Worm (Caenorhabditis elegans) whole organism, L4 larva: ENCODE measurements around the gene R04B5.5.

Source experiments
- aha-1 ChIP-seq: fragments of 150-350 bp; peaks from one replicate; lab custom pipeline; 2014; ENCODE audit warnings: missing biosample characterization, missing genetic modification characterization
- attf-4 ChIP-seq: sonication (generic microtip); optimal IDR thresholded peaks from 3 replicates; lab custom pipeline; 2017; ENCODE audit warnings: missing biosample characterization, missing genetic modification characterization
- daf-19 ChIP-seq: fragments of 200-800 bp; sonication (Bioruptor generic); conservative IDR thresholded peaks from 2 replicates; pipeline ENCODE4 v1.3.6; 2022; ENCODE audit warnings: missing genetic modification characterization, missing compliant biosample characterization
- dpl-1 ChIP-seq: fragments of 150-350 bp; optimal IDR thresholded peaks from 2 replicates; lab custom pipeline; 2014; ENCODE audit warnings: missing biosample characterization, missing genetic modification reagents, missing genetic modification characterization
- jun-1 ChIP-seq: fragments of 150-350 bp; optimal IDR thresholded peaks from 2 replicates; lab custom pipeline; 2014; ENCODE audit warnings: missing biosample characterization, missing genetic modification reagents, missing genetic modification characterization
- madf-5 ChIP-seq, 2 experiments: fragments of 200-800 bp; sonication (Bioruptor generic); IDR thresholded peaks; 2 replicates each; pipeline ENCODE4 v1.3.6; 2022; ENCODE audit warnings: missing compliant biosample characterization in 2 of 2, missing genetic modification characterization in 2 of 2
- madf-9 ChIP-seq: fragments of 200-800 bp; sonication (Bioruptor generic); conservative IDR thresholded peaks from 2 replicates; pipeline ENCODE4 v1.3.6; 2022; ENCODE audit warnings: missing genetic modification reagents, missing genetic modification characterization, missing compliant biosample characterization
- nhr-237 ChIP-seq: sonication (generic microtip); optimal IDR thresholded peaks from 2 replicates; lab custom pipeline; 2017; ENCODE audit warnings: missing biosample characterization, missing genetic modification characterization
- nhr-42 ChIP-seq: fragments of 200-800 bp; sonication (Bioruptor generic); IDR thresholded peaks from 2 replicates; pipeline ENCODE4 v1.3.6; 2022; ENCODE audit warnings: missing genetic modification characterization, missing compliant biosample characterization
- nhr-48 ChIP-seq: sonication (generic microtip); optimal IDR thresholded peaks from 2 replicates; lab custom pipeline; 2016; ENCODE audit warnings: mild to moderate bottlenecking, missing genetic modification characterization, missing compliant biosample characterization
- pha-4 ChIP-seq, 2 experiments: fragments of 150-350 bp in 1 of 2; fragments of 200-800 bp in 1 of 2; sonication (Bioruptor generic) in 1 of 2; IDR thresholded peaks in 1 of 2; optimal IDR thresholded peaks in 1 of 2; 2 replicates each; pipeline versions ENCODE4 v1.3.6 to Lab custom; 2014 to 2022; ENCODE audit warnings: missing genetic modification characterization in 2 of 2, missing genetic modification reagents in 2 of 2, missing biosample characterization in 1 of 2, missing compliant biosample characterization in 1 of 2
- spr-3 ChIP-seq: fragments of 200-800 bp; sonication (Bioruptor generic); optimal IDR thresholded peaks from 2 replicates; lab custom pipeline; 2018; ENCODE audit warnings: mild to moderate bottlenecking, missing genetic modification characterization, missing compliant biosample characterization
- tra-1 ChIP-seq: fragments of 200-800 bp; sonication (Bioruptor generic); IDR thresholded peaks from 2 replicates; pipeline ENCODE4 v1.3.6; 2022; ENCODE audit warnings: missing genetic modification reagents, missing genetic modification characterization, missing compliant biosample characterization
- zip-2 ChIP-seq: fragments of 150-350 bp; optimal IDR thresholded peaks from 2 replicates; lab custom pipeline; 2014; ENCODE audit warnings: missing biosample characterization, missing genetic modification characterization

ce11 chrV:10073793-10074192, 13.5 kb upstream of the R04B5.5 start, which contains the start of gene F57A8.6:
- TF ChIP-seq nhr-48 (tag; lab: Kevin White, UChicago) (no peak), nhr-237 (tag; lab: Kevin White, UChicago) (no peak), zip-2 (tag; lab: Kevin White, UChicago) (no peak), tra-1 (GFP tag; lab: Robert Waterston, UW) (no peak), jun-1 (tag; lab: Kevin White, UChicago) (no peak), madf-5 (GFP tag; IDR thresholded peaks at IDR 0.05; lab: Robert Waterston, UW) (no peak), nhr-42 (GFP tag; lab: Robert Waterston, UW) (no peak), daf-19 (no peak), attf-4 (tag; lab: Kevin White, UChicago) (no peak), madf-9 (GFP tag; lab: Robert Waterston, UW) (no peak), dpl-1 (GFP tag; lab: Kevin White, UChicago) (no peak), pha-4 (GFP tag; IDR thresholded peaks at IDR 0.05; lab: Robert Waterston, UW) (no peak), pha-4 (tag; optimal IDR thresholded peaks at IDR 0.05; lab: Kevin White, UChicago) (no peak), spr-3 (no peak), aha-1 (tag; lab: Kevin White, UChicago) (no peak)
